Worm (Caenorhabditis elegans): Measurements from ENCODE around the gene Y54F10BM.12.

Gene Y54F10BM.12

ce11 chrIII:2329336-2329735 lies at the start of gene Y54F10BM.12:
TSS of gene Y54F10BM.12 (minus strand) at chrIII:2329679.
- no peak for TF ChIP-seq ref-1 (GFP tag; conservative IDR thresholded peaks at IDR 0.05)
- TF ChIP-seq ztf-23 (GFP tag; IDR thresholded peaks at IDR 0.05), result no peak
- no peak for TF ChIP-seq ztf-29 (GFP tag; IDR thresholded peaks at IDR 0.05)
- no peak for TF ChIP-seq klf-2 (GFP tag; conservative IDR thresholded peaks at IDR 0.05)
- TF ChIP-seq cog-1 (tag; optimal IDR thresholded peaks at IDR 0.05), result no peak
- no peak for TF ChIP-seq med-1 (GFP tag; optimal IDR thresholded peaks at IDR 0.05; ENCODE audit: insufficient read depth)

ce11 chrIII:2375918-2376317 lies 46.4 kb upstream of the Y54F10BM.12 start, which contains the start of gene H14E04.2:
TSS of gene H14E04.2 (plus strand) at chrIII:2376193.
- TF ChIP-seq T22C8.4 (GFP tag; IDR thresholded peaks at IDR 0.05) (peak; percentile 59; the same call in 1 of the 2 replicates), klf-2 (GFP tag; conservative IDR thresholded peaks at IDR 0.05) (no peak)

ce11 chrIII:2371864-2372263 lies 42.4 kb upstream of the Y54F10BM.12 start, which contains the start of gene H04J21.1:
TSS of gene H04J21.1 (minus strand) at chrIII:2371964.
- TF ChIP-seq cog-1 (tag; optimal IDR thresholded peaks at IDR 0.05) (no peak), T22C8.4 (GFP tag; IDR thresholded peaks at IDR 0.05) (no peak), med-1 (GFP tag; optimal IDR thresholded peaks at IDR 0.05; ENCODE audit: insufficient read depth) (no peak), ztf-29 (GFP tag; IDR thresholded peaks at IDR 0.05) (no peak), ref-1 (GFP tag; conservative IDR thresholded peaks at IDR 0.05) (no peak), flt-1 (GFP tag; IDR thresholded peaks at IDR 0.05) (no peak), klf-2 (GFP tag; conservative IDR thresholded peaks at IDR 0.05) (no peak), tab-1 (GFP tag; IDR thresholded peaks at IDR 0.05) (no peak), ztf-23 (GFP tag; IDR thresholded peaks at IDR 0.05) (no peak)

ce11 chrIII:2368424-2368823 lies 38.9 kb upstream of the Y54F10BM.12 start, which contains the start of gene H04J21.4:
TSS of gene H04J21.4 (minus strand) at chrIII:2368524.
- TF ChIP-seq ztf-29 (GFP tag; IDR thresholded peaks at IDR 0.05) (no peak), klf-2 (GFP tag; conservative IDR thresholded peaks at IDR 0.05) (no peak), ref-1 (GFP tag; conservative IDR thresholded peaks at IDR 0.05) (no peak), tab-1 (GFP tag; IDR thresholded peaks at IDR 0.05) (no peak), med-1 (GFP tag; optimal IDR thresholded peaks at IDR 0.05; ENCODE audit: insufficient read depth) (no peak), cog-1 (tag; optimal IDR thresholded peaks at IDR 0.05) (no peak), ztf-23 (GFP tag; IDR thresholded peaks at IDR 0.05) (no peak), T22C8.4 (GFP tag; IDR thresholded peaks at IDR 0.05) (no peak), flt-1 (GFP tag; IDR thresholded peaks at IDR 0.05) (no peak)

- no peak for TF ChIP-seq cog-1 (tag; optimal IDR thresholded peaks at IDR 0.05)
Measured at ce11 chrIII:2362648-2363047, 33.2 kb upstream of the Y54F10BM.12 start, which contains the start of gene srd-69. TSS of gene srd-69 (plus strand) at chrIII:2362948.

ce11 chrIII:2349956-2350355 lies 20.5 kb upstream of the Y54F10BM.12 start:
- TF ChIP-seq T22C8.4 (GFP tag; IDR thresholded peaks at IDR 0.05) (no peak), ztf-23 (GFP tag; IDR thresholded peaks at IDR 0.05) (no peak), med-1 (GFP tag; optimal IDR thresholded peaks at IDR 0.05; ENCODE audit: insufficient read depth) (no peak), ztf-29 (GFP tag; IDR thresholded peaks at IDR 0.05) (no peak), ref-1 (GFP tag; conservative IDR thresholded peaks at IDR 0.05) (no peak), tab-1 (GFP tag; IDR thresholded peaks at IDR 0.05) (no peak), klf-2 (GFP tag; conservative IDR thresholded peaks at IDR 0.05) (no peak)

- no peak for TF ChIP-seq T22C8.4 (GFP tag; IDR thresholded peaks at IDR 0.05)
- TF ChIP-seq med-1 (GFP tag; optimal IDR thresholded peaks at IDR 0.05; ENCODE audit: insufficient read depth), result no peak
- no peak for TF ChIP-seq ztf-29 (GFP tag; IDR thresholded peaks at IDR 0.05)
- no peak for TF ChIP-seq ztf-23 (GFP tag; IDR thresholded peaks at IDR 0.05)
- TF ChIP-seq klf-2 (GFP tag; conservative IDR thresholded peaks at IDR 0.05), result no peak
- no peak for TF ChIP-seq cog-1 (tag; optimal IDR thresholded peaks at IDR 0.05)
- no peak for TF ChIP-seq flt-1 (GFP tag; IDR thresholded peaks at IDR 0.05)
Measured at ce11 chrIII:2347291-2347690, 17.8 kb upstream of the Y54F10BM.12 start, which contains the start of gene gip-1. TSS of gene gip-1 (plus strand) at chrIII:2347591.

ce11 chrIII:2343273-2343672 lies 13.8 kb upstream of the Y54F10BM.12 start, which contains the start of gene phf-5:
TSS of gene phf-5 (plus strand) at chrIII:2343573.
- TF ChIP-seq T22C8.4 (GFP tag; IDR thresholded peaks at IDR 0.05), result no peak
- no peak for TF ChIP-seq cog-1 (tag; optimal IDR thresholded peaks at IDR 0.05)
- no peak for TF ChIP-seq med-1 (GFP tag; optimal IDR thresholded peaks at IDR 0.05; ENCODE audit: insufficient read depth)

ce11 chrIII:2331033-2331625 lies 1.6 kb upstream of the Y54F10BM.12 start, which contains the start of the genes Y54F10BM.13 and ppm-1.D:
TSS of gene Y54F10BM.13 (minus strand) at chrIII:2331083.
TSS of gene ppm-1.D (plus strand) at chrIII:2331572.
- TF ChIP-seq T22C8.4 (GFP tag; IDR thresholded peaks at IDR 0.05) (no peak), tab-1 (GFP tag; IDR thresholded peaks at IDR 0.05) (no peak), med-1 (GFP tag; optimal IDR thresholded peaks at IDR 0.05; ENCODE audit: insufficient read depth) (no peak), ref-1 (GFP tag; conservative IDR thresholded peaks at IDR 0.05) (no peak), ztf-29 (GFP tag; IDR thresholded peaks at IDR 0.05) (no peak), klf-2 (GFP tag; conservative IDR thresholded peaks at IDR 0.05) (no peak), flt-1 (GFP tag; IDR thresholded peaks at IDR 0.05) (no peak), cog-1 (tag; optimal IDR thresholded peaks at IDR 0.05) (no peak), ztf-23 (GFP tag; IDR thresholded peaks at IDR 0.05) (no peak)

- TF ChIP-seq cog-1 (tag; optimal IDR thresholded peaks at IDR 0.05) (no peak), klf-2 (GFP tag; conservative IDR thresholded peaks at IDR 0.05) (no peak), ztf-23 (GFP tag; IDR thresholded peaks at IDR 0.05) (no peak), flt-1 (GFP tag; IDR thresholded peaks at IDR 0.05) (no peak), T22C8.4 (GFP tag; IDR thresholded peaks at IDR 0.05) (no peak), tab-1 (GFP tag; IDR thresholded peaks at IDR 0.05) (no peak), med-1 (GFP tag; optimal IDR thresholded peaks at IDR 0.05; ENCODE audit: insufficient read depth) (no peak), ztf-29 (GFP tag; IDR thresholded peaks at IDR 0.05) (no peak), ref-1 (GFP tag; conservative IDR thresholded peaks at IDR 0.05) (no peak)
Measured at ce11 chrIII:2330389-2330788, 910 bp upstream of the Y54F10BM.12 start.
